Fruit fly (Drosophila melanogaster): ENCODE measurements around the gene CG13933.

Gene CG13933

DNA sequence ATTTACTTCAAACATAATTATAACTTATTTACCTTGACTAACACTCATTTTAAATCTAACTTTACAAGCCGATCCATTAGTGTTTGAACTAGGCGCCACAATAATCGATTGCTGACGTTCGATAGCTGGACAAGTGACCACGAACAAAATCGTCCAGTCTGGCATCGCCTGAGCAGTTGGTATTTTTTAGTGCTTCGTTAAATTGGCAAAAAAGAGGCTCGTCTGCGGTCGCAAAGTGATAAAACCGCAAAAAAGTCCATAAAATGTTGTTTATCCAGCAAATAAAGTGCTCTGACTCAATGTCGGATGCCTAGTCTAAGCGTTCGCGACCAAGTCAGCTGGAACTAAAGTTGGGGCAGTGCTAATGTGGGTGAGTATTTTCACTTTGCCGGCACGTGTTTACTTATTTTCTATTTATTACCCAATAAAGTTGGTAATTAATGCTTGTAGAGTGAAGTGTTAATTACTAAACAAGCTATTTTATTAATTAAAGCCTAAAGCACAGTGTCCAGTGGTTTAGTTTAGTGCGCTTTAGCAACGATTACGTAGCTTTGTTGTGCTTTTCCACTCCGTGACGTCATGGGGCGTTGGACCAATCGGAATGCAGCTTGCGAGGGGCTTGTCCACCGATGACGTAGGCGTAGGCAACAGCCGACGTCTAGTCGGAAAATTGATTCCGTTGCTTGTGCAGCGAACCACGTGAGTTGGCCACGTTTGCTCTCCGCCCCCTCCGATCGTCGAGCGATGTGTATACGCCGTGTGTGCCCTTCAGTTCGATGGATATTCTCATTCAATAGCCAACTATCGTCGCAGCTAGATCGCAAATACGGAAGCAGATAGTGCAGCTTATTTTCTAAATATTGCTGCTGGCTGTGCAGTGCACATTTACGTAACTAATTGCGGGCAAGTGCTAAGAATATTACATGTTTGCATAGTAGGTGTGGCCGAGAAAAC lies 36.3 kb downstream of the CG13933 start, which contains the start of gene Gk2 (continued):
- TF ChIP-seq crol (GFP tag; IDR thresholded peaks at IDR 0.05) (peak; percentile 38; the same call in 1 of the 2 replicates), HLH4C (GFP tag; IDR thresholded peaks at IDR 0.05; ENCODE audit: partially characterized antibody) (peak; percentile 66), CG17186 (GFP tag; optimal IDR thresholded peaks at IDR 0.05) (no peak)

DNA sequence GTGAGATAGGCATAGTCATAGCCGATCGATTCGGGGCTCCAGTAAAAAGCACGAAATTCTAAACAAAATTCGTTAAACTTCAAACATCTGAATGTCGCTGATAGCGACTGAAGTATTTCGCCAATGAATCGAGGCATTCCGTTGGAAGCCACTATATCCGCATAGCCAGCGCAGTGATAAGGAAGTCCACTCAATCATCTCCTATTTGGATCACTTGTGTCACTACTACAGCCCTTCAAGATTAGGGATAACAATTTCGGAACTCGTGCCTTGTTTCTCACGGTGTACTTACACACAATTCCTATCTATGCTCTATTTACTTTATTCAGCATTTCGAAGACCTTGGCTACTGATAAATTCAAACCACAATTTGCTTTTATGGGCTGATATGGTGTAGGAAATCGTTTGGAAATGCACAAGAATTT lies 37.0 kb downstream of the CG13933 start, which contains the start of gene PIG-Wb:
Gene PIG-Wb, minus strand, starts transcription at position 209 of the 425 bp plus-strand sequence.
- peak; percentile 24 for TF ChIP-seq dmrt99B (tag; optimal IDR thresholded peaks at IDR 0.05)
- TF ChIP-seq ranshi (GFP tag; IDR thresholded peaks at IDR 0.05) = no peak
- no peak for TF ChIP-seq Rx (GFP tag; IDR thresholded peaks at IDR 0.05)
- TF ChIP-seq grn (GFP tag; optimal IDR thresholded peaks at IDR 0.05) = peak; percentile 93
- peak; percentile 32 for TF ChIP-seq HmgZ (tag; optimal IDR thresholded peaks at IDR 0.05)
- TF ChIP-seq pum (GFP tag; optimal IDR thresholded peaks at IDR 0.05) = no peak
- TF ChIP-seq unpg (GFP tag; optimal IDR thresholded peaks at IDR 0.05) = peak; percentile 3
- TF ChIP-seq exex (tag; optimal IDR thresholded peaks at IDR 0.05) = peak; percentile 88
- peak in 1 of 2 experiments; percentile 26 for TF ChIP-seq Hr51 (GFP tag; optimal IDR thresholded peaks at IDR 0.05)
- peak; percentile 57 for TF ChIP-seq CG2678 (tag; optimal IDR thresholded peaks at IDR 0.05)
- 0 out of 2 replicates have a peak, but pooled peaks have one; percentile 3 for TF ChIP-seq Rfx (GFP tag; IDR thresholded peaks at IDR 0.05)
- TF ChIP-seq kah (GFP tag; optimal IDR thresholded peaks at IDR 0.05) = no peak
- no peak for TF ChIP-seq CG10462 (GFP tag; optimal IDR thresholded peaks at IDR 0.05)
- TF ChIP-seq CG7839 (tag; optimal IDR thresholded peaks at IDR 0.05) = peak; percentile 1
- peak; percentile 50 for TF ChIP-seq ftz-f1 (GFP tag; optimal IDR thresholded peaks at IDR 0.05)
- peak; percentile 77 for TF ChIP-seq CG18599 (GFP tag; optimal IDR thresholded peaks at IDR 0.05)
- peak; percentile 20 for TF ChIP-seq tap (tag; optimal IDR thresholded peaks at IDR 0.05)
- no peak for TF ChIP-seq HLH3B (GFP tag; IDR thresholded peaks at IDR 0.05)
- no peak for TF ChIP-seq Side (GFP tag; optimal IDR thresholded peaks at IDR 0.05)
- TF ChIP-seq CG10979 (tag; optimal IDR thresholded peaks at IDR 0.05) = no peak
- TF ChIP-seq Eip74EF (GFP tag; optimal IDR thresholded peaks at IDR 0.05) = no peak
- TF ChIP-seq PHDP (tag; optimal IDR thresholded peaks at IDR 0.05) = peak; percentile 34
- TF ChIP-seq Hmr (GFP tag; optimal IDR thresholded peaks at IDR 0.05) = peak; percentile 49
- peak; percentile 45 for TF ChIP-seq Med (GFP tag)
- TF ChIP-seq CG12155 (GFP tag; optimal IDR thresholded peaks at IDR 0.05) = no peak
- peak; percentile 72 for TF ChIP-seq zf30C (GFP tag; optimal IDR thresholded peaks at IDR 0.05)
- no peak for TF ChIP-seq CG9932 (GFP tag; IDR thresholded peaks at IDR 0.05)
- TF ChIP-seq seq (GFP tag; IDR thresholded peaks at IDR 0.05) = 0 out of 2 replicates have a peak, but pooled peaks have one; percentile 21
- TF ChIP-seq CG12219 (GFP tag; optimal IDR thresholded peaks at IDR 0.05) = peak; percentile 14
- TF ChIP-seq GATAe (GFP tag; conservative IDR thresholded peaks at IDR 0.05) = peak; percentile 76; the same call in 1 of the 2 replicates
- TF ChIP-seq CG11456 (GFP tag; IDR thresholded peaks at IDR 0.05) = 0 out of 3 replicates have a peak, but pooled peaks have one; percentile 15
- no peak for TF ChIP-seq CG11247 (GFP tag; IDR thresholded peaks at IDR 0.05)
- peak; percentile 21; the same call in 1 of the 2 replicates for TF ChIP-seq H2.0 (GFP tag; IDR thresholded peaks at IDR 0.05)
- TF ChIP-seq CG7357 (GFP tag; IDR thresholded peaks at IDR 0.05) = no peak
- TF ChIP-seq CG6854 (GFP tag; optimal IDR thresholded peaks at IDR 0.05) = peak; percentile 55
- TF ChIP-seq CG15011 (GFP tag; optimal IDR thresholded peaks at IDR 0.05) = peak; percentile 22
- no peak for TF ChIP-seq CG8765 (GFP tag; IDR thresholded peaks at IDR 0.05)
- no peak for TF ChIP-seq CG4730 (GFP tag; IDR thresholded peaks at IDR 0.05)
- TF ChIP-seq CG11504 (tag; optimal IDR thresholded peaks at IDR 0.05) = peak; percentile 18
- no peak for TF ChIP-seq hb (GFP tag; IDR thresholded peaks at IDR 0.05; ENCODE audit: partially characterized antibody)
- TF ChIP-seq Dad (GFP tag; optimal IDR thresholded peaks at IDR 0.05) = peak; percentile 4
- TF ChIP-seq CG2120 (GFP tag; optimal IDR thresholded peaks at IDR 0.05) = peak; percentile 20
- TF ChIP-seq NfI (GFP tag; optimal IDR thresholded peaks at IDR 0.05) = no peak
